Fruit fly (Drosophila melanogaster) whole organism, adult: ENCODE measurements around the gene CG31457.

Source experiments
- CG14711 ChIP-seq: fragments of 200-800 bp; sonication (Bioruptor generic); optimal IDR thresholded peaks from 2 replicates; lab custom pipeline; 2018; ENCODE audit warnings: missing biosample characterization, mild to moderate bottlenecking, missing genetic modification characterization, moderate library complexity
- CG33017 ChIP-seq: fragments of 200-800 bp; sonication (Bioruptor generic); optimal IDR thresholded peaks from 2 replicates; lab custom pipeline; 2018; ENCODE audit warnings: missing biosample characterization, mild to moderate bottlenecking, missing genetic modification characterization, moderate library complexity
- CG5204 ChIP-seq: fragments of 200-800 bp; sonication (Bioruptor generic); optimal IDR thresholded peaks from 2 replicates; lab custom pipeline; 2016; ENCODE audit warnings: missing biosample characterization, missing genetic modification characterization
- CG7101 ChIP-seq: fragments of 200-800 bp; sonication (Bioruptor generic); optimal IDR thresholded peaks from 2 replicates; lab custom pipeline; 2018; ENCODE audit warnings: missing biosample characterization, mild to moderate bottlenecking, missing genetic modification characterization, moderate library complexity
- Crg-1 ChIP-seq: fragments of 200-800 bp; sonication (Bioruptor generic); optimal IDR thresholded peaks from 2 replicates; lab custom pipeline; 2016; ENCODE audit warnings: missing biosample characterization, missing genetic modification characterization
- Hr96 ChIP-seq: fragments of 200-800 bp; sonication (Bioruptor generic); optimal IDR thresholded peaks from 2 replicates; lab custom pipeline; 2016; ENCODE audit warnings: missing biosample characterization, missing genetic modification characterization
- Mnt ChIP-seq: fragments of 200-800 bp; sonication (Bioruptor generic); optimal IDR thresholded peaks from 2 replicates; lab custom pipeline; 2016; ENCODE audit warnings: missing biosample characterization, mild to moderate bottlenecking, missing genetic modification characterization
- cic ChIP-seq: fragments of 200-800 bp; sonication (Bioruptor generic); optimal IDR thresholded peaks from 2 replicates; lab custom pipeline; 2017; ENCODE audit warnings: missing biosample characterization, mild to moderate bottlenecking, missing genetic modification characterization, moderate library complexity
- kay ChIP-seq: fragments of 200-800 bp; sonication (Bioruptor generic); peaks from one replicate; lab custom pipeline; 2016; ENCODE audit warnings: missing biosample characterization, missing genetic modification characterization, borderline replicate concordance
- pad ChIP-seq: fragments of 200-800 bp; sonication (Bioruptor generic); optimal IDR thresholded peaks from 3 replicates; lab custom pipeline; 2017; ENCODE audit warnings: missing biosample characterization, missing genetic modification characterization, mild to moderate bottlenecking, moderate library complexity, missing genetic modification reagents
- tj ChIP-seq: fragments of 200-800 bp; sonication (Bioruptor generic); optimal IDR thresholded peaks from 3 replicates; lab custom pipeline; 2017; ENCODE audit warnings: missing biosample characterization, mild to moderate bottlenecking, missing genetic modification characterization, moderate library complexity
- toe ChIP-seq: fragments of 200-800 bp; sonication (Bioruptor generic); optimal IDR thresholded peaks from 2 replicates; lab custom pipeline; 2016; ENCODE audit warnings: missing biosample characterization, missing genetic modification characterization

- TF ChIP-seq Crg-1 (no peak), tj (GFP tag; lab: Kevin White, UChicago) (no peak), kay (GFP tag; lab: Kevin White, UChicago) (peak; percentile 86), toe (GFP tag; lab: Kevin White, UChicago) (no peak), CG7101 (no peak), cic (GFP tag; lab: Kevin White, UChicago) (no peak), Mnt (GFP tag; lab: Kevin White, UChicago) (no peak), Hr96 (no peak), pad (GFP tag; lab: Kevin White, UChicago) (no peak), CG33017 (tag; lab: Kevin White, UChicago) (no peak), CG5204 (GFP tag; lab: Kevin White, UChicago) (no peak), CG14711 (no peak)
These were observed 30.5 kb downstream of the CG31457 start, which contains the start of gene CG6733 for dm6 chr3R:23097197-23097809.
